Fruit fly (Drosophila melanogaster) whole organism, embryonic: Measurements from ENCODE around the gene RpS2.
A peak's percentile ranks its signal among the peaks of the same experiment; 100 is the strongest.

Experiments
- BtbVII ChIP-seq: fragments of 200-800 bp; sonication (Bioruptor generic); optimal IDR thresholded peaks from 3 replicates; lab custom pipeline; 2017; ENCODE audit warnings: missing biosample characterization, mild to moderate bottlenecking, missing genetic modification characterization
- CG12299 ChIP-seq: fragments of 200-800 bp; sonication (Bioruptor generic); optimal IDR thresholded peaks from 2 replicates; lab custom pipeline; 2018; ENCODE audit warnings: missing biosample characterization, mild to moderate bottlenecking, missing genetic modification characterization
- CG2202 ChIP-seq: fragments of 200-800 bp; sonication (Bioruptor generic); optimal IDR thresholded peaks from 2 replicates; lab custom pipeline; 2018; ENCODE audit warnings: missing biosample characterization, mild to moderate bottlenecking, missing genetic modification characterization
- CG2889 ChIP-seq: fragments of 200-800 bp; sonication (Bioruptor generic); IDR thresholded peaks from 3 replicates; pipeline ENCODE4 v1.3.6; 2022; ENCODE audit warnings: missing biosample characterization, missing genetic modification characterization
- CG3065 ChIP-seq: fragments of 200-800 bp; sonication (Bioruptor generic); optimal IDR thresholded peaks from 2 replicates; lab custom pipeline; 2016; ENCODE audit warnings: missing biosample characterization, missing genetic modification characterization
- CG32767 ChIP-seq: fragments of 200-800 bp; sonication (Bioruptor generic); IDR thresholded peaks from 2 replicates; pipeline ENCODE4 v1.3.6; 2022; ENCODE audit warnings: missing biosample characterization, missing genetic modification characterization
- CG4282 ChIP-seq: fragments of 200-800 bp; sonication (Bioruptor generic); optimal IDR thresholded peaks from 2 replicates; lab custom pipeline; 2016; ENCODE audit warnings: missing biosample characterization, missing genetic modification characterization
- CG43689 ChIP-seq: fragments of 200-800 bp; sonication (Bioruptor generic); IDR thresholded peaks from 2 replicates; pipeline ENCODE4 v1.3.6; 2022; ENCODE audit warnings: missing biosample characterization, missing genetic modification characterization
- CG7271 ChIP-seq: fragments of 200-800 bp; sonication (Bioruptor generic); optimal IDR thresholded peaks from 2 replicates; lab custom pipeline; 2018; ENCODE audit warnings: missing biosample characterization, mild to moderate bottlenecking, missing genetic modification characterization, moderate library complexity
- CG7839 ChIP-seq: fragments of 200-800 bp; sonication (Bioruptor generic); optimal IDR thresholded peaks from 3 replicates; lab custom pipeline; 2018; ENCODE audit warnings: missing biosample characterization, mild to moderate bottlenecking, missing genetic modification characterization, moderate library complexity
- CG8478 ChIP-seq: fragments of >200 bp; optimal IDR thresholded peaks from 2 replicates; lab custom pipeline; 2018
- Deaf1 ChIP-seq: fragments of 200-800 bp; optimal IDR thresholded peaks from 3 replicates; lab custom pipeline; 2019; ENCODE audit warnings: missing biosample characterization, mild to moderate bottlenecking, missing genetic modification characterization, moderate library complexity
- Fer1 ChIP-seq: fragments of 200-800 bp; sonication (Bioruptor generic); optimal IDR thresholded peaks from 2 replicates; lab custom pipeline; 2017; ENCODE audit warnings: missing biosample characterization, mild to moderate bottlenecking, missing genetic modification characterization
- Hr51 ChIP-seq, 2 experiments: fragments of 200-800 bp; sonication (Bioruptor generic); optimal IDR thresholded peaks; 2 replicates in 1 of 2; 3 replicates in 1 of 2; lab custom pipeline; 2016 to 2018; ENCODE audit warnings: missing biosample characterization in 2 of 2, missing genetic modification characterization in 2 of 2, mild to moderate bottlenecking in 1 of 2, moderate library complexity in 1 of 2
- Hsf ChIP-seq: fragments of 200-800 bp; sonication (Bioruptor generic); optimal IDR thresholded peaks from 3 replicates; lab custom pipeline; 2016; ENCODE audit warnings: missing biosample characterization, missing genetic modification characterization
- MBD-R2 ChIP-seq: fragments of 200-800 bp; sonication (Bioruptor generic); IDR thresholded peaks from 2 replicates; pipeline ENCODE4 v1.3.6; 2022; ENCODE audit warnings: missing biosample characterization, missing genetic modification characterization
- Mad ChIP-seq: fragments of 200-800 bp; sonication (Bioruptor generic); optimal IDR thresholded peaks from 2 replicates; lab custom pipeline; 2016; ENCODE audit warnings: missing biosample characterization, missing genetic modification characterization
- Nf-YA ChIP-seq: fragments of 200-800 bp; sonication (Bioruptor generic); IDR thresholded peaks from 2 replicates; pipeline ENCODE4 v1.3.6; 2022; ENCODE audit warnings: missing biosample characterization, missing genetic modification characterization
- Oaz ChIP-seq: fragments of 200-800 bp; sonication (Bioruptor generic); IDR thresholded peaks from 2 replicates; pipeline ENCODE4 v1.3.6; 2022; ENCODE audit warnings: missing biosample characterization, missing genetic modification characterization
- Poxn ChIP-seq: fragments of 200-800 bp; sonication (Bioruptor generic); IDR thresholded peaks from 2 replicates; pipeline ENCODE4 v1.3.6; 2022; ENCODE audit warnings: missing biosample characterization, missing genetic modification characterization
- Side ChIP-seq: fragments of 200-800 bp; sonication (Bioruptor generic); optimal IDR thresholded peaks from 2 replicates; lab custom pipeline; 2016; ENCODE audit warnings: missing biosample characterization, missing genetic modification characterization
- bbx ChIP-seq: fragments of 200-800 bp; sonication (Bioruptor generic); IDR thresholded peaks from 2 replicates; pipeline ENCODE4 v1.3.6; 2022; ENCODE audit warnings: missing biosample characterization, missing genetic modification characterization; ENCODE audit not compliant: partially characterized antibody
- cas ChIP-seq: fragments of 200-800 bp; sonication (Bioruptor generic); IDR thresholded peaks from 2 replicates; pipeline ENCODE4 v1.3.6; 2022; ENCODE audit warnings: missing biosample characterization, missing genetic modification characterization
- crc ChIP-seq: fragments of 200-800 bp; sonication (Bioruptor generic); optimal IDR thresholded peaks from 2 replicates; lab custom pipeline; 2016; ENCODE audit warnings: missing biosample characterization, missing genetic modification characterization
- crp ChIP-seq, 2 experiments: fragments of 200-800 bp; sonication (Bioruptor generic); optimal IDR thresholded peaks; 2 replicates in 1 of 2; 3 replicates in 1 of 2; lab custom pipeline; 2017; ENCODE audit warnings: missing biosample characterization in 2 of 2, missing genetic modification characterization in 2 of 2, mild to moderate bottlenecking in 1 of 2, moderate library complexity in 1 of 2
- da ChIP-seq: fragments of 200-800 bp; sonication (Bioruptor generic); optimal IDR thresholded peaks from 2 replicates; lab custom pipeline; 2016; ENCODE audit warnings: missing biosample characterization, missing genetic modification characterization
- dpn ChIP-seq, 2 experiments: fragments of 200-800 bp; sonication (Bioruptor generic); optimal IDR thresholded peaks; 3 replicates each; lab custom pipeline; 2016; ENCODE audit warnings: missing biosample characterization in 2 of 2, missing genetic modification characterization in 2 of 2
- ems ChIP-seq: fragments of 200-800 bp; sonication (Bioruptor generic); optimal IDR thresholded peaks from 3 replicates; lab custom pipeline; 2016; ENCODE audit warnings: missing biosample characterization, missing genetic modification characterization
- ewg ChIP-seq: fragments of 200-800 bp; sonication (Bioruptor generic); optimal IDR thresholded peaks from 3 replicates; lab custom pipeline; 2017; ENCODE audit warnings: mild to moderate bottlenecking, missing biosample characterization, missing genetic modification reagents, missing genetic modification characterization
- eyg ChIP-seq: fragments of 200-800 bp; sonication (Bioruptor generic); optimal IDR thresholded peaks from 3 replicates; lab custom pipeline; 2016; ENCODE audit warnings: missing biosample characterization, missing genetic modification characterization
- gcm ChIP-seq: fragments of 200-800 bp; sonication (Bioruptor generic); optimal IDR thresholded peaks from 2 replicates; lab custom pipeline; 2019; ENCODE audit warnings: missing biosample characterization, mild to moderate bottlenecking, missing genetic modification characterization, moderate library complexity
- h ChIP-seq: fragments of >200 bp; optimal IDR thresholded peaks from 2 replicates; lab custom pipeline; 2017
- nerfin-1 ChIP-seq: fragments of 200-800 bp; sonication (Bioruptor generic); optimal IDR thresholded peaks from 3 replicates; lab custom pipeline; 2019; ENCODE audit warnings: missing biosample characterization, mild to moderate bottlenecking, missing genetic modification characterization, moderate library complexity
- nmo ChIP-seq: fragments of 200-800 bp; sonication (Bioruptor generic); optimal IDR thresholded peaks from 2 replicates; lab custom pipeline; 2018; ENCODE audit warnings: missing biosample characterization, mild to moderate bottlenecking, missing genetic modification characterization, moderate library complexity
- org-1 ChIP-seq: fragments of 200-800 bp; sonication (Bioruptor generic); optimal IDR thresholded peaks from 2 replicates; lab custom pipeline; 2017; ENCODE audit warnings: missing biosample characterization, missing genetic modification characterization
- p53 ChIP-seq: fragments of 200-800 bp; sonication (Bioruptor generic); optimal IDR thresholded peaks from 2 replicates; lab custom pipeline; 2016; ENCODE audit warnings: missing biosample characterization, missing genetic modification characterization
- pita ChIP-seq: fragments of 200-800 bp; sonication (Bioruptor generic); optimal IDR thresholded peaks from 2 replicates; lab custom pipeline; 2017; ENCODE audit warnings: missing biosample characterization, mild to moderate bottlenecking, missing genetic modification characterization
- ro ChIP-seq: fragments of 200-800 bp; sonication (Bioruptor generic); IDR thresholded peaks from 2 replicates; pipeline ENCODE4 v1.3.6; 2022; ENCODE audit warnings: missing biosample characterization, missing genetic modification characterization
- sima ChIP-seq: fragments of 200-800 bp; sonication (Bioruptor generic); optimal IDR thresholded peaks from 2 replicates; lab custom pipeline; 2016; ENCODE audit warnings: missing biosample characterization, missing genetic modification characterization
- tll ChIP-seq, 2 experiments: fragments of 200-800 bp in 1 of 2; fragments of >200 bp in 1 of 2; sonication (Bioruptor generic) in 1 of 2; optimal IDR thresholded peaks; 2 replicates each; lab custom pipeline; 2017 to 2019; ENCODE audit warnings: missing biosample characterization in 2 of 2, missing genetic modification characterization in 2 of 2, mild to moderate bottlenecking in 1 of 2, moderate library complexity in 1 of 2
- tna ChIP-seq: fragments of 200-800 bp; sonication (Bioruptor generic); IDR thresholded peaks from 2 replicates; pipeline ENCODE4 v1.3.6; 2022; ENCODE audit warnings: missing biosample characterization, missing genetic modification characterization; ENCODE audit not compliant: partially characterized antibody
- twi ChIP-seq: fragments of 200-800 bp; optimal IDR thresholded peaks from 2 replicates; lab custom pipeline; 2019; ENCODE audit warnings: missing biosample characterization, mild to moderate bottlenecking, missing genetic modification characterization, moderate library complexity
- unpg ChIP-seq: fragments of 200-800 bp; sonication (Bioruptor generic); optimal IDR thresholded peaks from 3 replicates; lab custom pipeline; 2018; ENCODE audit warnings: missing biosample characterization, mild to moderate bottlenecking, missing genetic modification characterization, moderate library complexity
- vvl ChIP-seq: fragments of 200-800 bp; sonication (Bioruptor generic); IDR thresholded peaks from 2 replicates; pipeline ENCODE4 v1.3.6; 2022; ENCODE audit warnings: missing biosample characterization, missing genetic modification characterization
- z ChIP-seq: fragments of 200-800 bp; sonication (Bioruptor generic); IDR thresholded peaks from 3 replicates; pipeline ENCODE4 v1.3.6; 2022; ENCODE audit warnings: missing biosample characterization, missing genetic modification characterization
- zen ChIP-seq: fragments of 200-800 bp; sonication (Bioruptor generic); optimal IDR thresholded peaks from 3 replicates; lab custom pipeline; 2018; ENCODE audit warnings: missing biosample characterization, mild to moderate bottlenecking, missing genetic modification characterization, moderate library complexity
- zf30C ChIP-seq: fragments of 200-800 bp; sonication (Bioruptor generic); optimal IDR thresholded peaks from 3 replicates; lab custom pipeline; 2018; ENCODE audit warnings: missing biosample characterization, mild to moderate bottlenecking, missing genetic modification characterization

Gene RpS2

dm6 chr2L:9894871-9895364 is 2.4 kb downstream of the RpS2 start, which contains the start of gene Bka (continued):
- TF ChIP-seq MBD-R2 (peak; percentile 65), BtbVII (GFP tag; lab: Kevin White, UChicago) (peak; percentile 48), ro (GFP tag; lab: Robert Waterston, UW) (no peak), sima (GFP tag; lab: Kevin White, UChicago) (no peak), org-1 (peak; percentile 8), zen (tag; lab: Kevin White, UChicago) (peak; percentile 21), CG2889 (GFP tag; lab: Robert Waterston, UW) (no peak), CG43689 (GFP tag; lab: Robert Waterston, UW) (no peak), tna (GFP tag; lab: Robert Waterston, UW) (peak; percentile 92), twi (peak; percentile 71), CG7839 (tag; lab: Kevin White, UChicago) (peak; percentile 51), tll (GFP tag; optimal IDR thresholded peaks at IDR 0.05; lab: Kevin White, UChicago) (no peak), nerfin-1 (tag; lab: Kevin White, UChicago) (peak; percentile 79), Side (GFP tag; lab: Kevin White, UChicago) (no peak), ewg (GFP tag; lab: Kevin White, UChicago) (no peak), crp (GFP tag; optimal IDR thresholded peaks at IDR 0.05; lab: Kevin White, UChicago) (peak; percentile 63 to 94), Deaf1 (peak; percentile 66), h (lab: Kevin White, UChicago) (no peak), Poxn (GFP tag; lab: Robert Waterston, UW) (no peak), CG2202 (tag; lab: Kevin White, UChicago) (peak; percentile 60), pita (no peak), z (no peak), dpn (GFP tag; optimal IDR thresholded peaks at IDR 0.05; lab: Kevin White, UChicago) (peak in 1 of 2 experiments; percentile 23), Hr51 (GFP tag; optimal IDR thresholded peaks at IDR 0.05; lab: Kevin White, UChicago) (peak in 1 of 2 experiments; percentile 52), crc (GFP tag; lab: Kevin White, UChicago) (no peak), vvl (GFP tag; lab: Robert Waterston, UW) (peak; percentile 85), zf30C (no peak), eyg (GFP tag; lab: Kevin White, UChicago) (no peak), CG3065 (GFP tag; lab: Kevin White, UChicago) (no peak), p53 (GFP tag; lab: Kevin White, UChicago) (no peak), gcm (GFP tag; lab: Kevin White, UChicago) (peak; percentile 69), unpg (GFP tag; lab: Kevin White, UChicago) (peak; percentile 54), cas (GFP tag; lab: Robert Waterston, UW) (no peak), CG12299 (tag; lab: Kevin White, UChicago) (peak; percentile 11), CG7271 (tag; lab: Kevin White, UChicago) (peak; percentile 34), nmo (GFP tag; lab: Kevin White, UChicago) (peak; percentile 74), CG32767 (GFP tag; lab: Robert Waterston, UW) (no peak), CG4282 (GFP tag; lab: Kevin White, UChicago) (no peak), CG8478 (lab: Kevin White, UChicago) (no peak), da (GFP tag; lab: Kevin White, UChicago) (no peak), bbx (GFP tag; lab: Robert Waterston, UW) (peak; percentile 95), ems (GFP tag; lab: Kevin White, UChicago) (peak; percentile 17), Nf-YA (no peak), Hsf (GFP tag; lab: Kevin White, UChicago) (peak; percentile 17), Mad (GFP tag; lab: Kevin White, UChicago) (peak; percentile 15), Oaz (GFP tag; lab: Robert Waterston, UW) (no peak), Fer1 (GFP tag; lab: Kevin White, UChicago) (peak; percentile 81)
- TF ChIP-seq, all 482 proteins: peak for 231
